Worm (Caenorhabditis elegans): Measurements from ENCODE around the gene ZC455.1.

The ZC455.1 gene

DNA sequence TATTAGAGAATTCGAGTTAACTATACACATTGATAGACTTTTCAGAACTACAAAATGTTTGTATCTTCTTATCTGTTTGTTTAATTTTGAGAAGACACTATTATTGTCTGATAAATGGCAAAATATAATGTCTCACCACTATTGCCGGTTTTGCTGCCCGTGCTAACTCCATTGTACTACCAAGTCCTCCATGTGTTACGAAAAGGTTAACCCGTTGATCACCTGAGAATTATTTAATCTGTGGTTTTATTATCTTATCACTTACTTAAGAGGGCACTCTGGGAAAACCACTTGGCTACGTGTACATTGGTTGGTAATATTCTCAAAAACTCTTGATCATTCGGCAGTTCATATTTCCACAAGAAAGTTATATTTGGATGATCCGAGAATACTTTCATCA lies 22.6 kb downstream of the ZC455.1 start:
- TF ChIP-seq unc-62 (GFP tag; optimal IDR thresholded peaks at IDR 0.05) = no peak

DNA sequence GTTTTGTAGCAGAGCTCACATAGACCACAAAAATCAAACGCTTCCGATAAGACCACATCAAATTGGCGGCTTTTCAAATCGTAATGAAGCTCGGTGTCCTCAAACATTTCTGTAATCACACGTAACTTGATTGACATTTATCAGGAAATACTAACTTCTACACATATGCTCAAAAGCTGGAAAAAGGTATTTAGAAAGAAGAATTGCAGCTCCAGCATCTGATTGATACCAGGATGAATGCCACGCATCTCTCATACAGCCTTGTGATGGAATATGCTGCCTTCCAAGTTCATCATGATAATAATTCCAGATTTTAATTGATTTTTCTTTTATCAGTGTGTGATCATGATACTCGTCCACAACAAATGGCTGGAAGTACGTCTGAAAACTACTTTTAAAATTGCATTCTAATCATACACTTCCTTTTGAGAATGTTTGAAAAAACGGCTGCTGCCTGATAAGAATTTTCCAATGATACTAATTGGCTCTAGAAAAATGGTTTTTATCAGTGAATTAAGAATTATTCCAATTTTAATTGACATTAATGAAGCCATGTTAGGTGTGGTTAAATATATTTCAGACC lies 23.7 kb downstream of the ZC455.1 start:
- no peak for TF ChIP-seq unc-62 (GFP tag; optimal IDR thresholded peaks at IDR 0.05)

DNA sequence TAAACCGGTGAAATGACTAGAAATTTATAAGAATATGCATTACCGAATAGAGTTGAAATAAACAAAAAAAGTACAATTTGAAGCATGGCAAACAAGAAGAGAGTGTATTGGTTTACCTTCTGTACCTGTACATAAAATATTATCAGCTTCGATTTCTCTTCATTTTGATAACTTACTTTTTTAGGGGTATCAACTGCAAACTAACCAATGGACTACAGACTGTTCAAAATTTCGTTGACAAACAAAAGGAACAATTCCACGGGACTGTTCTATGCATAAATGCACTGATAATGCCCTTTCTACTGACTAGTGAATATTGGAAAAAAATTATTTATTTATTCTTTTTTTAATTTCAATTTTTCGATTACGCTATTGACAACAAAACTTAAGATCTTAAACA lies 24.7 kb downstream of the ZC455.1 start, which contains the start of gene ugt-6:
Gene ugt-6 (minus strand): TSS at position 233 of the 400 bp plus-strand sequence.
- TF ChIP-seq unc-62 (GFP tag; optimal IDR thresholded peaks at IDR 0.05) = no peak

DNA sequence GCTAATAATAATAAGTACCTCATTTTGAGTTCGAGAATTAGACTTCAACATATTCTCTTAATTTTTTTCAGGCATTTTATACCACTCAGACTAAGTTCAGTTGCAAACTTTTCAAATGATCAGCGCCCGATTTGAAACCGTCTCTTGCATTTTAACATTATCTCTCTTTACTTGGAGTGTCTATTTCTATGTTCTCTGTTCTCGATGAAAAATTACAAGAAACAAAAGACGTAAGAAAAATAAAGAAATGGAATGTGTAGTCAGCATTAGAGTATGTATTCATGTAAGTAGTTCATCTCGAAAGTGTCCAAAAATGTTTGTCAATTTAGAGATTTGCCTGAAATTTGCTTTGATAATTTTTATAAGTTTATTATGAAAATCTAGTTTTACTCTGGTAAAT lies 26.8 kb downstream of the ZC455.1 start, which contains the start of gene ugt-3:
Gene ugt-3 (minus strand): TSS at position 101 of the 400 bp plus-strand sequence.
- TF ChIP-seq unc-62 (GFP tag; optimal IDR thresholded peaks at IDR 0.05) = no peak

DNA sequence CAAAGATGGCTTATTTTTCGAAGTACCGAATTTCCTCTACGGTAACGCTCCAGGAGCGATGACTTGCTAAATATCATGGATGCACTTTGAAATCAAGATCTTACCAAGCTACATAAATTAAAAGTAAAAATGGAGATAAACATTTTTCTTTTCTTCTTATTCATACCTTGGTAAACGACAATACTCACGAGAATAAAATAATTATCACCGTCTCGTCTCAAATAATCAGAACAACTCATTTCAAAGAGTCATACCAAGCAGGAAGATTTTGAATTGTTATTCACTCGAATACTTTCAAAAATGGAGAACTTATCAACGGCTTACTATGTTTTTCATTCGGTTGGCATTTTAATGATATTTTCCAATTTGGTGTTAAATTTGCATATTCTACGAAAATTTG lies 30.0 kb downstream of the ZC455.1 start, which contains the start of gene srbc-45:
Gene srbc-45 (plus strand): TSS at position 301 of the 400 bp plus-strand sequence.
- no peak for TF ChIP-seq unc-62 (GFP tag; optimal IDR thresholded peaks at IDR 0.05)

DNA sequence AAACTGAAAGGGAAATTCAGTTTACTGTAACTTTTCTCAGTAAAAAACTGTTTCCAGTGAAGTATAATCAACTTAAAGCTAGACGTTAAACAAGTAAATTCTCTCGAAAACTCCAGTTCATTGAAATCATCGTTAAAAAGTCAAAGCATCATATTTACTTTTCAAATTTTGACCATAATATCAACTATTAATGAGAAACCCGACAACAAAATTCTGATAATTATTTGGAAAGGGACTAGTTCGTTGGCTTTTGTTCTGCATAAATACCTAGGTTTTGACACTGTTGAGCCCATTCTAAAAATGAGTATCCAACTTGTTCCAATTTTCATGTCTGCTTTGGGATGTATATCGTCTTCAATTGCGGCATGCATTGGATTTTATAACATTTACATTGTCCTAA lies 32.9 kb downstream of the ZC455.1 start, which contains the start of gene ZC443.7:
Gene ZC443.7 (plus strand): TSS at position 301 of the 400 bp plus-strand sequence.
- TF ChIP-seq unc-62 (GFP tag; optimal IDR thresholded peaks at IDR 0.05) = no peak

DNA sequence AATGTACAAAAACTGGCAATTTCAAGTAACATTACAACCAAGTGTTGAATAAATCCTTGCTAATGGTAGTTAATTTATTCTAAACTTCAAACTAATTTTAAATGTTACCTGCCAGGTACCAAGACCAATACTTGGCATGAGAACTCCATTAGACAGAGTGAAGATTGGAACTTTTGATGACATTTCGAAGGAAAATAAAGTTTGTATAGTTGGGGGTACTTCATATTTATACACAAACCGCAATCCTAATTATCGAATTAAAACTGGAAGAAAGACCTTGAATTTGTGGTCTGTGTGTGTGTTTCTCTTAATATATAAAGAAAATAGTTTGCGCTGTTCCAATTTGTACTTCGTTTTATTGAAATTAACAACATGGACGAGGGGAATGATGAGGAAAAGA lies 36.6 kb downstream of the ZC455.1 start, which contains the start of gene ZC443.1:
Gene ZC443.1 (minus strand): TSS at position 205 of the 400 bp plus-strand sequence.
- no peak for TF ChIP-seq unc-62 (GFP tag; optimal IDR thresholded peaks at IDR 0.05)

DNA sequence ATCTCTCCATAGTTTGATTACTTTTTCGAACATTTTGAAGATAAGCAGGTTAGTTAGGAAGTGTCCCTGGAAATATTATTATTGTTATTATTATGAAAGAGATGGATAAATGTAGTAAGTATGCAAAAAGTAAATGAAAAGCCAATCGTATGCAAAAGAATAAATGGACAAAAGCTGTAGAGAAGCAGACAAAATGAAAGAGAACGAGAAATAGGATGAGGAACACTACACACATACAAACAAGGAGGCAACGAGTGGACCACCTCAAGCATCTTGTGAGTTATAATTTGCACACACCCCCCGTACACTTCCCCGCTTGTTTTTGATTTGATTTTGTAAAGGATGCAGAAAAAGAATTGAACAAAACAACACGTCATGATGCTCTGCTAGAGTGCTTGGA lies 37.8 kb downstream of the ZC455.1 start, which contains the start of gene ZC443.2:
Gene ZC443.2 (minus strand): TSS at position 67 of the 400 bp plus-strand sequence.
- TF ChIP-seq unc-62 (GFP tag; optimal IDR thresholded peaks at IDR 0.05) = no peak

DNA sequence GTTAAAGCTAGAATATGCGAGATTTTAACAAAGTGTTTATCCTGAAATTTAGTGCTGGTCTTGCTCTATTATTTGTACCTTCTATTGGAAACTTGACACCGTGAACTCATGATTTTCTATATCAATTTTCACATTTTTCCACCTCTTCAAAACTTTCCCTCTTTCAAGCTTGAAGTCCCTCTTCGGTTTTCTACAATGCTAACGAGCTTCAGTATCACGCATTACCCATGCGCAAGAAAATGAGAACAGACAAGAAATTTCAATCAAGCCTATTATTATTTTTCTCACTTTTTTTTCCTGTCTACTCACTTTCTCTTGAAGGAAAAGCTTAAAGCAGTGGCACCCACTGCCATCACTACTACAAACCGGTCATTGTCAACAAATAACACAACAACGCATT lies 38.5 kb downstream of the ZC455.1 start:
- no peak for TF ChIP-seq unc-62 (GFP tag; optimal IDR thresholded peaks at IDR 0.05)

DNA sequence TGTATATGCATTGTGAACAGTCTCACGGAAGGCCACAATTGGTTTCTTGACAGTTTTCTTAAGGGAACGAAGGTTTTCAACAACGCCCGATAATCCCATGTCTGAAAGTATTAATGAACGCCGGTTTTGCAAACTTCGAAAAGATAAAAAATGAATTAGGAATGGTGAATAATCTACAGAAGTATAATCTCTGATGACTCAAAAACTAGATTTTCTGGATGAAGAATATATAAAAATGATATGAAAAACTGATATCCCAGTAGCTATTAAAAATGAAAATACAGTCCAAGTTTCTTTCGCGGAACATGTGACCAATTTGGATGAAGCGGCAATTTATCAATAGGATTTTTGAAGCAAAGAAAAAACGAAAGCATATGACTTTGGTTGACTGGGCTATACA lies 40.7 kb downstream of the ZC455.1 start, which contains the start of gene ZC443.3:
Gene ZC443.3 (minus strand): TSS at position 101 of the 400 bp plus-strand sequence.
- TF ChIP-seq unc-62 (GFP tag; optimal IDR thresholded peaks at IDR 0.05) = no peak

DNA sequence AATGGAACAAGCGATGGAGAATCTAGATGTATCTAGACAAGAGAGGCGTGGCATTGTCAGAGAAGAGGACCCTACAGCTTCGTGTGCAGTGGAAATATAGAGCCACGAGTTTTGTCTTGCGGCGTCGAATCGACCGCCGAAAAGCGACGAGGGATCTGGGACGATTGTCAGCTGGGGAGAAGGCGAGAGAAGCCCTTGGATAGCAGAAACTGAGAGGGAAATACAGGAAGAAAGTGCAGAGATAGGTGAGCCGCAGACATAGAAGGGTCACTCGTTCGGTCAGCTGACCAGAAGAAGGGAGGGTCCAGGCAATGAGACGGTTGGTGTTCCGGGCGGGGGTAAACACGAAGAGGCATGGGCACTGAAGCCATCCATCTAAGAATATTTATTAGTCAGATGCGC lies 41.2 kb downstream of the ZC455.1 start:
- no peak for TF ChIP-seq unc-62 (GFP tag; optimal IDR thresholded peaks at IDR 0.05)

DNA sequence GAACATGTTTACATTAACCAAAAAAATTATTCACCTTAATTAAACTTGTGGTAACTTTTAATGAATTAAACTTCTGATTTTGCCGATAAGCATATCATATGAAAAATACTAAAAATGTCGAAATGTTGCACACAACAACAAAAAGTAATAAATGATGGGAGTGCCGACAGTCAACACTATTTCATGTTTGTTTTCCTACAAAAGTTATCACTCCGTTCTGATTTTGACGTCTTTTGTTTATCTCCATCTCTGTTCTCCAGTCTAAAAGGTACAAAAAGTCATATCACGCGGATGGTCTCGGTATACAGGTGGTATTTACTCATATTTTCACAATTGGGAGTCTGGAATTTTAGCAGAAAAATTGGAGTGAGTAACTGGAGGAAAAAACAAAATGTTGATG lies 42.1 kb downstream of the ZC455.1 start:
- no peak for TF ChIP-seq unc-62 (GFP tag; optimal IDR thresholded peaks at IDR 0.05)

DNA sequence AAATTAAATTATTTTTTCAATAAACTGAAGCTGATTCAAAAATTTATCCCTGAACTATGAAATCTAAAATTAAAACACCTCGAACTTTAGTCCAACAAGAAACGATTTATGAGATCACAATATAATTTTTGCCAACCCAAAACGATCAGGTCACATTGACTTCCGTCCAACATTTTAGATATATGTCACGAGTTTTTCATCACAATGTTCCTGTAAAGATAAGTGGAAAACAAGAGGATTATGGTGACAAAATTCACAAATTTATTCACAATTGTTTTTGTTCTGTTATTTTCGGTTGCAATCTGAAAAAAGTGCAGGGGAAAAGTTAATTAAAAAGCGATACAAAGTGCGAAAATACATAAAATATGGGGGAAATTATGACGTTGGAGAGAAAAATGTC lies 43.4 kb downstream of the ZC455.1 start:
- TF ChIP-seq unc-62 (GFP tag; optimal IDR thresholded peaks at IDR 0.05) = no peak

DNA sequence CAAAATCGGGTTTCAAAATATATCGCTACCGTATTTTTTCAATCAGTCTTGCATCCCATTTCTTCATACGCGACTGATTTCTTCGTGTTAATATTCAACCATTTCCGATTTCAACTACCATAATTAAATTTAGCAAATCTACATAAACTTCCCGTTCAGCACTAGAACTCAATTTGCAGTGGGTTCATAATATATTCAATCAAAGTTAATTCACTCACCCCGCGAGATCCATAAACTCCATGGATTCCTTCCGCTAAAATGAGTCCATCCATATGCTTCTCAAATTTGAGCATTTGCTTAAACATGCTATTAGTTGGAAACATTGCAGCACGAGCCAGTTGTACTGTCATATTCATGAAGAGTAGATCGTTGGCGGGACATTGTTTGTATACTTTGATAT lies 45.2 kb downstream of the ZC455.1 start:
- TF ChIP-seq unc-62 (GFP tag; optimal IDR thresholded peaks at IDR 0.05) = no peak

DNA sequence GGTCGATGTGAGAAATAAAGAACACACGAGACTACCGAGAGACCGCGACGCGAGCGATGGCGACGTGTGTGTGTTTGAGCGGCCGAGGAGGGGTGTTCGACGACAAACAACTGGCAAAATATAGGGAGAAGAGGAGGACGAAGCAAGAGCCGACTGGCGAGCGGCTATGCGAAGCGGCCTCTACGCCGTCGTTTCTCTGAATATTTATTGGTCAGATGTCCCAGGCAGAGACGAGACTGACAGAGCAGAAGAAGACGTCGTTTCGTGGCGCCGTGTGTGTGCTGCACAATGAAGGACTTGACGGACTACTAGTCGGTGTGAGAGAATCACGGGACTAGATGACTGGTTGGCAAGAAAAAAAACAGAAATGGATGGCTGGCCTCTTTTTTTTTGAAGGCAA lies 45.8 kb downstream of the ZC455.1 start:
- TF ChIP-seq unc-62 (GFP tag; optimal IDR thresholded peaks at IDR 0.05) = no peak

DNA sequence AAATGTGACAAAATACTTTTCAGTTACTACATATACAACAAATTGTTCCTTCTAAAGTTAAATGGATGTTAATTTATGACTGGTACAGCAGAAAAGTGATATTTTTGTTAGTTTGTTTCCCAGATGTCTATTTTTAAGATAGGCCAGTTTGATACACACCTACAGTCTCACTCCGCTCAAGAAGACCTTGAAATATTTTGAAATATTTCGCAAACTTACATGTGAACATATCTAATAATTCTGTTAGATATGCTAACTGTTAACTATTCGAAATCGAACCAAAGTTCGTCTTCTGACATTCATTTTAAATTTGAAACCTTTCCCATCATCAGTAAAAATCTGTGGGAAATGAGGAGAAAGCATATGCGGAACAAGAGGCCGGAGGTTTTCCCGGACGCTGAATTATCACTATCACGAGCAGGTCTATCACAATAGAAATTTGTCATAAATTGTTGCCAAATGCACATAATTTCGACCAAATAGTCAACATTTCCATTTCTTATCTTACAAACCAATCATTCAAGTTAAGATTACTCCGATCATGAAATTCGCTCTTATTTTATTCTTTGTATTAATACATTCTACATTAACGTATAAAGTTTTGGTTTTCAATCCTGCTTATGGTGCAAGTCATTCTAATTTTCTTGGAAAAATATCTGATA lies 46.6 kb downstream of the ZC455.1 start, which contains the start of the genes ZC443.4 and ugt-18:
Gene ZC443.4 (minus strand): TSS at position 95 of the 662 bp plus-strand sequence.
Gene ugt-18 (plus strand): TSS at position 469 of the 662 bp plus-strand sequence.
- no peak for TF ChIP-seq unc-62 (GFP tag; optimal IDR thresholded peaks at IDR 0.05)

DNA sequence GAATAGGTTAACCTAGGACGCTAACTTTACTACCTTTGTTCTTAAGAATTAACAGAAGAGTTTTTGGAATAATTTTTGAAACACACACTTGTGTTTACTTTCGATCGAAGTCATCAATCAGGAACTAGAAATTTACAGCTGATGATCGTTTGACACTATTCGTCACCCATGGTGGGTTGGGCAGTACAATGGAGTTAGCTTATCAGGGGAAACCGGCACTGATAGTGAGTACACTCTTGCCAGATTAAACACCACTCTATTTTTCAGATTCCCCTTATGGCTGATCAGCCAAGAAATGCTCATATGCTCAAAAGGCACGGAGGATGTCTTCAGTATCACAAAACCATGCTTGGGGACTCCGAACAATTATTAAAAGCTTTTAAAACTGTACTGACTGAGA lies 48.7 kb downstream of the ZC455.1 start:
- TF ChIP-seq unc-62 (GFP tag; optimal IDR thresholded peaks at IDR 0.05) = no peak

Data from whole organism, dauer.